Fruit fly (Drosophila melanogaster): ENCODE data around the gene CG31522.

The CG31522 gene

dm6 chr3R:4471846-4472693, 9.4 kb upstream of the CG31522 start (continued):
- TF ChIP-seq wdn (GFP tag; IDR thresholded peaks at IDR 0.05): no peak
- no peak for TF ChIP-seq CG8765 (GFP tag; IDR thresholded peaks at IDR 0.05)
- peak in 1 of 2 experiments; percentile 60 for TF ChIP-seq Pdp1 (GFP tag; optimal IDR thresholded peaks at IDR 0.05)
- peak; percentile 96 for TF ChIP-seq Blimp-1 (GFP tag; optimal IDR thresholded peaks at IDR 0.05)
- no peak for TF ChIP-seq Myb (GFP tag; optimal IDR thresholded peaks at IDR 0.05)
- TF ChIP-seq CG6765 (GFP tag; optimal IDR thresholded peaks at IDR 0.05): no peak
- TF ChIP-seq zen2 (GFP tag; IDR thresholded peaks at IDR 0.05; ENCODE audit: partially characterized antibody): 0 out of 3 replicates have a peak, but pooled peaks have one; percentile 16
- no peak for TF ChIP-seq ash1 (GFP tag; optimal IDR thresholded peaks at IDR 0.05)

- TF ChIP-seq ewg (GFP tag; optimal IDR thresholded peaks at IDR 0.05) (no peak), Lpt (GFP tag; optimal IDR thresholded peaks at IDR 0.05) (no peak), CG7357 (GFP tag; IDR thresholded peaks at IDR 0.05) (no peak), CG43689 (GFP tag; IDR thresholded peaks at IDR 0.05) (no peak), Atf6 (GFP tag; IDR thresholded peaks at IDR 0.05) (peak; percentile 50; the same call in 1 of the 2 replicates), CG6854 (GFP tag; optimal IDR thresholded peaks at IDR 0.05) (peak; percentile 36), CG1603 (tag; optimal IDR thresholded peaks at IDR 0.05) (no peak), Spps (tag; optimal IDR thresholded peaks at IDR 0.05) (no peak), B-H2 (GFP tag; optimal IDR thresholded peaks at IDR 0.05) (peak; percentile 35), CG16815 (GFP tag; optimal IDR thresholded peaks at IDR 0.05) (no peak), vfl (GFP tag; optimal IDR thresholded peaks at IDR 0.05) (no peak), chm (GFP tag; IDR thresholded peaks at IDR 0.05) (no peak), oc (tag; optimal IDR thresholded peaks at IDR 0.05) (peak; percentile 5), zfh2 (GFP tag; optimal IDR thresholded peaks at IDR 0.05) (no peak), vnd (GFP tag; IDR thresholded peaks at IDR 0.05; ENCODE audit: partially characterized antibody) (0 out of 3 replicates have a peak, but pooled peaks have one; percentile 30), unc-4 (GFP tag; IDR thresholded peaks at IDR 0.05; ENCODE audit: partially characterized antibody) (0 out of 2 replicates have a peak, but pooled peaks have one; percentile 11), CG9797 (GFP tag; optimal IDR thresholded peaks at IDR 0.05) (no peak), CG31365 (tag; optimal IDR thresholded peaks at IDR 0.05) (no peak), exex (tag; optimal IDR thresholded peaks at IDR 0.05) (peak; percentile 94), caup (GFP tag; optimal IDR thresholded peaks at IDR 0.05; ENCODE audit: severe bottlenecking) (peak; percentile 32), Fer1 (GFP tag; optimal IDR thresholded peaks at IDR 0.05) (peak; percentile 35), CG13296 (GFP tag; optimal IDR thresholded peaks at IDR 0.05) (peak; percentile 39), chn (GFP tag; optimal IDR thresholded peaks at IDR 0.05) (no peak), Vsx1 (GFP tag; optimal IDR thresholded peaks at IDR 0.05) (peak; percentile 40), Drgx (GFP tag; IDR thresholded peaks at IDR 0.05) (no peak), sim (GFP tag; IDR thresholded peaks at IDR 0.05) (no peak), Scr (GFP tag; IDR thresholded peaks at IDR 0.05; ENCODE audit: partially characterized antibody) (0 out of 2 replicates have a peak, but pooled peaks have one; percentile 18), CG12769 (tag; optimal IDR thresholded peaks at IDR 0.05) (peak; percentile 40), cg (GFP tag; optimal IDR thresholded peaks at IDR 0.05) (peak; percentile 6), CG2712 (tag; optimal IDR thresholded peaks at IDR 0.05) (no peak), onecut (GFP tag; IDR thresholded peaks at IDR 0.05) (peak; percentile 15; the same call in 1 of the 2 replicates), CG16863 (GFP tag; optimal IDR thresholded peaks at IDR 0.05) (no peak), CG11696 (GFP tag; IDR thresholded peaks at IDR 0.05) (0 out of 2 replicates have a peak, but pooled peaks have one; percentile 22), CG8388 (GFP tag; optimal IDR thresholded peaks at IDR 0.05) (no peak), GATAe (GFP tag; conservative IDR thresholded peaks at IDR 0.05) (peak; percentile 87), B-H1 (GFP tag; IDR thresholded peaks at IDR 0.05) (no peak), CG1792 (GFP tag; optimal IDR thresholded peaks at IDR 0.05) (no peak)
These were observed 8.5 kb upstream of the CG31522 start for dm6 chr3R:4471047-4471751.
